Fruit fly (Drosophila melanogaster): Measurements from ENCODE around the gene CG42564.

Gene CG42564

dm6 chr3R:6423984-6424602 lies 49.8 kb downstream of the CG42564 start (continued):
- TF ChIP-seq CG14710 (tag; optimal IDR thresholded peaks at IDR 0.05) (peak; percentile 85), NK7.1 (GFP tag; optimal IDR thresholded peaks at IDR 0.05) (peak; percentile 89), CG32772 (GFP tag; IDR thresholded peaks at IDR 0.05) (peak; percentile 84), ase (GFP tag; IDR thresholded peaks at IDR 0.05) (peak; percentile 76), zfh2 (GFP tag; optimal IDR thresholded peaks at IDR 0.05) (peak; percentile 93), zen (tag; optimal IDR thresholded peaks at IDR 0.05) (peak; percentile 89), sim (GFP tag; IDR thresholded peaks at IDR 0.05) (peak; percentile 74; the same call in 1 of the 2 replicates), chm (GFP tag; IDR thresholded peaks at IDR 0.05) (peak; percentile 93), Nf-YB (GFP tag; optimal IDR thresholded peaks at IDR 0.05) (peak; percentile 90), PHDP (tag; optimal IDR thresholded peaks at IDR 0.05) (peak; percentile 94), seq (GFP tag; IDR thresholded peaks at IDR 0.05) (peak; percentile 93), CG7963 (GFP tag; IDR thresholded peaks at IDR 0.05; ENCODE audit: partially characterized antibody) (no peak), Sry-β (GFP tag; optimal IDR thresholded peaks at IDR 0.05) (peak; percentile 41), Antp (GFP tag; optimal IDR thresholded peaks at IDR 0.05) (peak; percentile 96), vnd (GFP tag; IDR thresholded peaks at IDR 0.05; ENCODE audit: partially characterized antibody) (no peak), CG10366 (GFP tag; IDR thresholded peaks at IDR 0.05) (peak; percentile 91), CG16779 (GFP tag; IDR thresholded peaks at IDR 0.05) (peak; percentile 48; the same call in 1 of the 2 replicates), CG14965 (GFP tag; optimal IDR thresholded peaks at IDR 0.05; ENCODE audit: borderline replicate concordance) (peak; percentile 66), CG2199 (GFP tag; IDR thresholded peaks at IDR 0.05) (peak; percentile 81), mam (GFP tag; optimal IDR thresholded peaks at IDR 0.05) (peak; percentile 95), hbn (GFP tag; IDR thresholded peaks at IDR 0.05; ENCODE audit: partially characterized antibody) (no peak), CG7987 (GFP tag; optimal IDR thresholded peaks at IDR 0.05) (peak; percentile 66), fd102C (GFP tag; optimal IDR thresholded peaks at IDR 0.05) (peak; percentile 69), Dref (GFP tag; IDR thresholded peaks at IDR 0.05) (no peak), gcm2 (GFP tag; optimal IDR thresholded peaks at IDR 0.05) (peak; percentile 85), Gsc (GFP tag; IDR thresholded peaks at IDR 0.05) (no peak), CG4617 (GFP tag; optimal IDR thresholded peaks at IDR 0.05; ENCODE audit: borderline replicate concordance) (peak; percentile 78), CG3163 (GFP tag; optimal IDR thresholded peaks at IDR 0.05) (peak; percentile 86), caup (GFP tag; optimal IDR thresholded peaks at IDR 0.05; ENCODE audit: severe bottlenecking) (peak; percentile 90), GATAe (GFP tag; conservative IDR thresholded peaks at IDR 0.05) (peak; percentile 34; the same call in 1 of the 2 replicates), CG34224 (GFP tag; IDR thresholded peaks at IDR 0.05; ENCODE audit: partially characterized antibody) (no peak), disco-r (GFP tag; optimal IDR thresholded peaks at IDR 0.05) (peak; percentile 86), dmrt99B (tag; optimal IDR thresholded peaks at IDR 0.05) (peak; percentile 90), CG34376 (GFP tag; optimal IDR thresholded peaks at IDR 0.05) (peak; percentile 81), slp2 (GFP tag; optimal IDR thresholded peaks at IDR 0.05) (peak; percentile 87), bigmax (GFP tag; optimal IDR thresholded peaks at IDR 0.05) (peak; percentile 24), CG30403 (GFP tag; optimal IDR thresholded peaks at IDR 0.05) (peak; percentile 94), lbe (GFP tag; optimal IDR thresholded peaks at IDR 0.05) (peak; percentile 97), en (GFP tag; optimal IDR thresholded peaks at IDR 0.05) (peak; percentile 78), CG13894 (tag; optimal IDR thresholded peaks at IDR 0.05) (peak; percentile 86), bcd (GFP tag; optimal IDR thresholded peaks at IDR 0.05) (peak; percentile 91), Side (GFP tag; optimal IDR thresholded peaks at IDR 0.05) (peak; percentile 95), NFAT (GFP tag; IDR thresholded peaks at IDR 0.05) (peak; percentile 73; the same call in 1 of the 2 replicates), onecut (GFP tag; IDR thresholded peaks at IDR 0.05) (peak; percentile 83), ttk (GFP tag; IDR thresholded peaks at IDR 0.05) (peak; percentile 88), CG6272 (GFP tag; IDR thresholded peaks at IDR 0.05) (peak; percentile 81), tio (GFP tag; optimal IDR thresholded peaks at IDR 0.05) (peak; percentile 79), CG31365 (tag; optimal IDR thresholded peaks at IDR 0.05) (peak; percentile 79), sr (GFP tag; IDR thresholded peaks at IDR 0.05) (peak; percentile 64; the same call in 2 of the 3 replicates)

All from whole organism, embryonic.